Comparison of ENCODE assay signal across 5 worm cellular contexts in the genomic region with DNA sequence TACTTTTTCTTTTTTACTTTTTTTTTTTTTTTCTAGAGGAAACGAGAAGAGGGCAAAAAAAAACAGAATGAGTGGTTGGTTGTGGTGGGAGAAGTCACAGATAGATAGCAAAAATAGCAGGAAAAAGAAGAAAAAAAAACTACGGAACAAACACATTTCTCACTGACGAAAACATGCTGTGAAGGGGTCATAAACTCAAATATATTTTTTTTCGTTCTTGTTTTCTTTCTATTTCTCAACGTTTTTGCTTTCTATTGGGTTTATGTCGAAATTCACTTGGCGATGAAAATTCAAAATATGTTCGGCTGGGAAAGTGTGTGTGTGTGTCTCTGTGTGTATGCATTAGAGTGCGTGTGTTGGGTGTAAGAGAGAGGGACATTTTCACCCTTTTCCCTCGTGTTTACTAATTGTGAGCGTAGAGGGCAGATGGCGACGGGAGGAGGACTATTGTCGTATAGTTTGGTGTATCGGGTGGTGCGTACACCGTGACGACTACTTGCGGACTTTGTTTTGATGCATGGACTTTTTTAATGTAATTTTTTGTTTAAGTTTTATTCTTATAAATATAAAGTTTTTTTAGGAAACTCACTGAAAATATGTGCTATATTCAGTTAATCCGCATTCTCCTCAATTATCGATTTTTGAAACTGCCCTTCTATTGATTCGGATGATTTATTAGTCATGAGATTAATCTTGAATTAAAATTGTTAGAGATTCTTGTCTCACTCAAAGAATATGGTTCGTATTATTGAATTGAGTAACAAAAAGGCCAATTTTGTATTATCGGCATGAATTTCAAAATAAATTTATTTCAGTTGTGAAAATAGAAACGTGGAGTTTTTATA.
TF ChIP-seq lines count a peak whose summit lies in the region.

No protein-coding gene starts in this region.

TF ChIP-seq in whole organism, L1 larva, 84 proteins besides CTCF, POLR2A, EP300 and RAD21 (continues in another document):
- TF ChIP-seq rnt-1 (tag; optimal IDR thresholded peaks at IDR 0.05; lab: Kevin White, UChicago) = peak; percentile 53
- TF ChIP-seq skn-1 (tag; optimal IDR thresholded peaks at IDR 0.05; lab: Kevin White, UChicago) = peak; percentile 2
- no peak for TF ChIP-seq elt-3 (tag; optimal IDR thresholded peaks at IDR 0.05; lab: Kevin White, UChicago)
- TF ChIP-seq vab-15 (tag; optimal IDR thresholded peaks at IDR 0.05; lab: Kevin White, UChicago) = peak; percentile 3
- no peak for TF ChIP-seq pqm-1 (tag; optimal IDR thresholded peaks at IDR 0.05; lab: Kevin White, UChicago)
- TF ChIP-seq pax-3 (tag; optimal IDR thresholded peaks at IDR 0.05; lab: Kevin White, UChicago) = no peak
- no peak for TF ChIP-seq aly-2 (tag; optimal IDR thresholded peaks at IDR 0.05; lab: Kevin White, UChicago)
- TF ChIP-seq unc-130 (tag; optimal IDR thresholded peaks at IDR 0.05; lab: Kevin White, UChicago) = peak; percentile 10
- peak; percentile 23 to 31 for TF ChIP-seq efl-1 (optimal IDR thresholded peaks at IDR 0.05; lab: Kevin White, UChicago)
- peak in 1 of 2 experiments; percentile 46 for TF ChIP-seq efl-1 (GFP tag; optimal IDR thresholded peaks at IDR 0.05 in 1 of 2; lab: Kevin White, UChicago)
- no peak for TF ChIP-seq sox-4 (tag; optimal IDR thresholded peaks at IDR 0.05; lab: Kevin White, UChicago)
- TF ChIP-seq tbx-2 (tag; optimal IDR thresholded peaks at IDR 0.05; lab: Kevin White, UChicago) = peak; percentile 54
- no peak for TF ChIP-seq ceh-8 (GFP tag; optimal IDR thresholded peaks at IDR 0.05; lab: Kevin White, UChicago)
- peak; percentile 15 for TF ChIP-seq nhr-11 (tag; optimal IDR thresholded peaks at IDR 0.05; lab: Kevin White, UChicago)
- peak; percentile 52 for TF ChIP-seq C16A3.4 (tag; optimal IDR thresholded peaks at IDR 0.05; lab: Kevin White, UChicago)
- TF ChIP-seq alr-1 (tag; optimal IDR thresholded peaks at IDR 0.05; lab: Kevin White, UChicago; ENCODE audit: borderline replicate concordance) = no peak

TF ChIP-seq in whole organism, L3 larva, 47 proteins besides CTCF, POLR2A, EP300 and RAD21 (continues in another document):
- TF ChIP-seq eor-1 (tag; optimal IDR thresholded peaks at IDR 0.05; lab: Kevin White, UChicago) = no peak
- TF ChIP-seq nhr-76 (tag; optimal IDR thresholded peaks at IDR 0.05; lab: Kevin White, UChicago) = no peak
- no peak for TF ChIP-seq fkh-2 (tag; optimal IDR thresholded peaks at IDR 0.05; lab: Kevin White, UChicago)
- peak; percentile 41 for TF ChIP-seq elt-2 (tag; optimal IDR thresholded peaks at IDR 0.05; lab: Kevin White, UChicago)
- TF ChIP-seq skn-1 (tag; optimal IDR thresholded peaks at IDR 0.05; lab: Kevin White, UChicago) = no peak
- TF ChIP-seq ceh-28 (tag; optimal IDR thresholded peaks at IDR 0.05; lab: Kevin White, UChicago) = peak; percentile 56
- peak; percentile 65 for TF ChIP-seq lin-39 (tag; optimal IDR thresholded peaks at IDR 0.05; lab: Kevin White, UChicago)
- TF ChIP-seq egl-5 (tag; optimal IDR thresholded peaks at IDR 0.05; lab: Kevin White, UChicago) = peak; percentile 19
- peak; percentile 58 for TF ChIP-seq nhr-25 (tag; optimal IDR thresholded peaks at IDR 0.05; lab: Kevin White, UChicago)
- no peak for TF ChIP-seq elt-1 (tag; optimal IDR thresholded peaks at IDR 0.05; lab: Kevin White, UChicago)
- no peak for TF ChIP-seq tbx-2 (tag; optimal IDR thresholded peaks at IDR 0.05; lab: Kevin White, UChicago)
- no peak for TF ChIP-seq mml-1 (tag; optimal IDR thresholded peaks at IDR 0.05; lab: Kevin White, UChicago)
- TF ChIP-seq sea-2 (GFP tag; optimal IDR thresholded peaks at IDR 0.05; lab: Kevin White, UChicago) = peak; percentile 38
- no peak for TF ChIP-seq aly-2 (tag; optimal IDR thresholded peaks at IDR 0.05; lab: Kevin White, UChicago)
- TF ChIP-seq fkh-10 (GFP tag; optimal IDR thresholded peaks at IDR 0.05; lab: Kevin White, UChicago) = no peak
- peak; percentile 24 for TF ChIP-seq pqm-1 (tag; optimal IDR thresholded peaks at IDR 0.05; lab: Kevin White, UChicago)
- no peak for TF ChIP-seq ama-1 (optimal IDR thresholded peaks at IDR 0.05; lab: Kevin White, UChicago)
- no peak for TF ChIP-seq ztf-4 (tag; optimal IDR thresholded peaks at IDR 0.05; lab: Kevin White, UChicago)

TF ChIP-seq in whole organism, early embryonic, 17 proteins besides CTCF, POLR2A, EP300 and RAD21:
- 0 out of 2 replicates have a peak, but pooled peaks have one; percentile 28 for TF ChIP-seq sea-1 (GFP tag; conservative IDR thresholded peaks at IDR 0.05; lab: Robert Waterston, UW)
- TF ChIP-seq ama-1 (optimal IDR thresholded peaks at IDR 0.05; lab: Kevin White, UChicago) = no peak
- peak; percentile 70 for TF ChIP-seq F13C5.2 (tag; optimal IDR thresholded peaks at IDR 0.05; lab: Kevin White, UChicago)
- no peak for TF ChIP-seq tbx-37 (GFP tag; conservative IDR thresholded peaks at IDR 0.05; lab: Robert Waterston, UW)

TF ChIP-seq in whole organism, midembryonic, 9 proteins besides CTCF, POLR2A, EP300 and RAD21:
- TF ChIP-seq ztf-29 (GFP tag; IDR thresholded peaks at IDR 0.05; lab: Robert Waterston, UW) = no peak
- TF ChIP-seq ztf-23 (GFP tag; IDR thresholded peaks at IDR 0.05; lab: Robert Waterston, UW) = peak; percentile 74
- no peak for TF ChIP-seq tab-1 (GFP tag; IDR thresholded peaks at IDR 0.05; lab: Robert Waterston, UW)
- TF ChIP-seq T22C8.4 (GFP tag; IDR thresholded peaks at IDR 0.05; lab: Robert Waterston, UW) = no peak
- peak; percentile 75 for TF ChIP-seq cog-1 (tag; optimal IDR thresholded peaks at IDR 0.05; lab: Kevin White, UChicago)
- TF ChIP-seq flt-1 (GFP tag; IDR thresholded peaks at IDR 0.05; lab: Robert Waterston, UW) = peak; percentile 70; the same call in 1 of the 2 replicates
TF ChIP-seq in whole organism, midembryonic: peak in this region for 3.

TF ChIP-seq in whole organism, young adult, 124 proteins besides CTCF, POLR2A, EP300 and RAD21 (continues in another document):
- TF ChIP-seq him-1 (tag; optimal IDR thresholded peaks at IDR 0.05; lab: Kevin White, UChicago) = no peak
- no peak for TF ChIP-seq lin-54 (GFP tag; optimal IDR thresholded peaks at IDR 0.05; lab: Kevin White, UChicago)
- no peak for TF ChIP-seq Y95B8A.8 (GFP tag; IDR thresholded peaks at IDR 0.05; lab: Robert Waterston, UW)
- peak; percentile 4 for TF ChIP-seq somi-1 (GFP tag; optimal IDR thresholded peaks at IDR 0.05; lab: Kevin White, UChicago)
- TF ChIP-seq bed-2 (GFP tag; IDR thresholded peaks at IDR 0.05; lab: Robert Waterston, UW) = no peak
- peak; percentile 15; the same call in 1 of the 2 replicates for TF ChIP-seq hmg-1.2 (GFP tag; IDR thresholded peaks at IDR 0.05; lab: Robert Waterston, UW)
- no peak for TF ChIP-seq ztf-18 (tag; optimal IDR thresholded peaks at IDR 0.05; lab: Kevin White, UChicago)
- peak; percentile 48 for TF ChIP-seq attf-5 (GFP tag; optimal IDR thresholded peaks at IDR 0.05; lab: Kevin White, UChicago)
- TF ChIP-seq nhr-80 (tag; optimal IDR thresholded peaks at IDR 0.05; lab: Kevin White, UChicago) = peak; percentile 33
- TF ChIP-seq Y79H2A.3 (GFP tag; conservative IDR thresholded peaks at IDR 0.05; lab: Robert Waterston, UW) = no peak
- TF ChIP-seq rcor-1 (GFP tag; IDR thresholded peaks at IDR 0.05; lab: Robert Waterston, UW) = no peak
- TF ChIP-seq ztf-26 (tag; optimal IDR thresholded peaks at IDR 0.05; lab: Kevin White, UChicago) = peak; percentile 3
- no peak for TF ChIP-seq nhr-27 (tag; optimal IDR thresholded peaks at IDR 0.05; lab: Kevin White, UChicago)
- no peak for TF ChIP-seq ceh-58 (GFP tag; IDR thresholded peaks at IDR 0.05; lab: Robert Waterston, UW)
- TF ChIP-seq lin-35 (GFP tag; optimal IDR thresholded peaks at IDR 0.05; lab: Kevin White, UChicago) = no peak
- no peak for TF ChIP-seq repo-1 (tag; optimal IDR thresholded peaks at IDR 0.05; lab: Kevin White, UChicago)
- TF ChIP-seq dpl-1 (GFP tag; optimal IDR thresholded peaks at IDR 0.05; lab: Kevin White, UChicago) = no peak
- no peak for TF ChIP-seq ztf-6 (GFP tag; IDR thresholded peaks at IDR 0.05; lab: Robert Waterston, UW)
- no peak for TF ChIP-seq hsf-1 (GFP tag; IDR thresholded peaks at IDR 0.05; lab: Robert Waterston, UW)
- no peak for TF ChIP-seq F10E7.11 (tag; optimal IDR thresholded peaks at IDR 0.05; lab: Kevin White, UChicago)
- peak; percentile 8 for TF ChIP-seq lin-40 (tag; optimal IDR thresholded peaks at IDR 0.05; lab: Kevin White, UChicago)
- TF ChIP-seq ekl-4 (GFP tag; IDR thresholded peaks at IDR 0.05; lab: Robert Waterston, UW) = no peak
- no peak for TF ChIP-seq tlf-1 (GFP tag; optimal IDR thresholded peaks at IDR 0.05; lab: Kevin White, UChicago)
- no peak for TF ChIP-seq egl-18 (GFP tag; IDR thresholded peaks at IDR 0.05; lab: Robert Waterston, UW)
- no peak for TF ChIP-seq snpc-1.3 (tag; optimal IDR thresholded peaks at IDR 0.05; lab: Kevin White, UChicago; ENCODE audit: insufficient read depth)
- TF ChIP-seq nfyb-1 (GFP tag; IDR thresholded peaks at IDR 0.05; lab: Robert Waterston, UW) = no peak
- TF ChIP-seq zfh-2 (GFP tag; conservative IDR thresholded peaks at IDR 0.05; lab: Robert Waterston, UW) = no peak
- TF ChIP-seq F37B4.10 (GFP tag; IDR thresholded peaks at IDR 0.05; lab: Robert Waterston, UW) = no peak
- no peak for TF ChIP-seq ztf-28 (GFP tag; IDR thresholded peaks at IDR 0.05; lab: Robert Waterston, UW)
- TF ChIP-seq K11D2.4 (GFP tag; IDR thresholded peaks at IDR 0.05; lab: Robert Waterston, UW) = no peak
- no peak for TF ChIP-seq akir-1 (GFP tag; optimal IDR thresholded peaks at IDR 0.05; lab: Kevin White, UChicago)
- TF ChIP-seq ZK185.1 (tag; optimal IDR thresholded peaks at IDR 0.05; lab: Kevin White, UChicago; ENCODE audit: poor library complexity, severe bottlenecking) = no peak
- no peak for TF ChIP-seq hmg-20 (GFP tag; IDR thresholded peaks at IDR 0.05; lab: Robert Waterston, UW)
- TF ChIP-seq ceh-100 (GFP tag; IDR thresholded peaks at IDR 0.05; lab: Robert Waterston, UW) = no peak
- no peak for TF ChIP-seq B0035.1 (tag; optimal IDR thresholded peaks at IDR 0.05; lab: Kevin White, UChicago)
- no peak for TF ChIP-seq ceh-27 (GFP tag; optimal IDR thresholded peaks at IDR 0.05; lab: Kevin White, UChicago)
- no peak for TF ChIP-seq dox-1 (GFP tag; IDR thresholded peaks at IDR 0.05; lab: Robert Waterston, UW)
- TF ChIP-seq C17E4.6 (GFP tag; IDR thresholded peaks at IDR 0.05; lab: Robert Waterston, UW) = no peak
- TF ChIP-seq dpff-1 (tag; optimal IDR thresholded peaks at IDR 0.05; lab: Kevin White, UChicago) = no peak
- TF ChIP-seq K12H6.12 (tag; optimal IDR thresholded peaks at IDR 0.05; lab: Kevin White, UChicago) = peak; percentile 10
- no peak for TF ChIP-seq unc-62 (GFP tag; optimal IDR thresholded peaks at IDR 0.05; lab: Kevin White, UChicago)
- TF ChIP-seq atf-7 (tag; optimal IDR thresholded peaks at IDR 0.05; lab: Kevin White, UChicago) = no peak
- TF ChIP-seq F39B2.1 (GFP tag; IDR thresholded peaks at IDR 0.05; lab: Robert Waterston, UW) = no peak
- TF ChIP-seq mes-4 (tag; optimal IDR thresholded peaks at IDR 0.05; lab: Kevin White, UChicago) = no peak
- TF ChIP-seq sea-2 (GFP tag; IDR thresholded peaks at IDR 0.05; lab: Robert Waterston, UW) = no peak

Comparison
In these comparisons a context has a peak if more than half of its experiments do, and no peak if none do; other contexts are left out.
1. Of the 8 proteins assayed by ChIP-seq in both whole organism, young adult and whole organism, L1 larva: peak only in whole organism, young adult: none; only in whole organism, L1 larva: ama-1, dpl-1, efl-1, lin-35, nhr-90 and unc-130; in both: none; in neither: 2.